Fruit fly (Drosophila melanogaster) whole organism, prepupa: ENCODE measurements around the gene X11Lbeta.

Experiments used
- CG11294 ChIP-seq: fragments of 200-800 bp; sonication (Bioruptor generic); IDR thresholded peaks from 2 replicates; pipeline ENCODE4 v1.3.6; 2022; ENCODE audit warnings: missing biosample characterization, missing genetic modification characterization
- CG34406 ChIP-seq: fragments of 200-800 bp; sonication (Bioruptor generic); optimal IDR thresholded peaks from 3 replicates; lab custom pipeline; 2016; ENCODE audit warnings: missing biosample characterization, missing genetic modification characterization
- Ets21C ChIP-seq: fragments of 200-800 bp; sonication (Bioruptor generic); optimal IDR thresholded peaks from 3 replicates; lab custom pipeline; 2016; ENCODE audit warnings: missing biosample characterization, missing genetic modification characterization
- Sox15 ChIP-seq: fragments of 200-800 bp; sonication (Bioruptor generic); optimal IDR thresholded peaks from 3 replicates; lab custom pipeline; 2016; ENCODE audit warnings: missing biosample characterization, missing genetic modification characterization

DNA sequence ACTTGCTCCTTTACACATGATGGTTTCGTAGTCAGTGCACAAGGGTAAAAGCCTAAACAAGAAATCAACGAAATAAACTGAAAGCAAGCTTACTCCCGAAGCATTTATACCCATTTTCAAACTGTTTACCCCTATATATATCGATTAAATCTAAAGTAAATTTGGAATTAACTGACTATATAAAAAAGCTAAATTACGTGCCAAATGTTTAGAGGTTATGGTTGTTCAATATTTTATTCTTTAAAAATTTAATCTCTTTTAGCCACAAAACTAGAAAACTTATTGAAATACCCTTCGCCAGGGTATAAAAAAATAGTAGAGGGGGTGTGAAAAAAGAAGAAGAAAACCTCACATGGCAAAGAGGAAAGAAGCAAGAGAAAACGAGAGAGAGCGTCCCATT lies 104.3 kb downstream of the X11Lbeta start:
- TF ChIP-seq CG34406 (GFP tag; lab: Kevin White, UChicago) (peak; percentile 28), CG11294 (no peak), Sox15 (GFP tag; lab: Kevin White, UChicago) (no peak), Ets21C (no peak)
